Fruit fly (Drosophila melanogaster) whole organism, pupa: ENCODE results near the gene CG13634.

Experiments used
- CG10348 ChIP-seq: fragments of 200-800 bp; sonication (Bioruptor generic); IDR thresholded peaks from 2 replicates; pipeline ENCODE4 v1.3.6; 2022; ENCODE audit warnings: missing biosample characterization, missing genetic modification characterization
- CG12605 ChIP-seq: fragments of 200-800 bp; sonication (Bioruptor generic); IDR thresholded peaks from 2 replicates; pipeline ENCODE4 v1.3.6; 2022; ENCODE audit warnings: missing biosample characterization, missing genetic modification characterization
- CG13204 ChIP-seq: fragments of 200-800 bp; sonication (Bioruptor generic); optimal IDR thresholded peaks from 2 replicates; lab custom pipeline; 2018; ENCODE audit warnings: missing biosample characterization, mild to moderate bottlenecking, missing genetic modification characterization, moderate library complexity
- CG14655 ChIP-seq: fragments of 200-800 bp; sonication (Bioruptor generic); optimal IDR thresholded peaks from 3 replicates; lab custom pipeline; 2017; ENCODE audit warnings: mild to moderate bottlenecking, missing biosample characterization, missing genetic modification reagents, missing genetic modification characterization
- CG15710 ChIP-seq: fragments of 200-800 bp; sonication (Bioruptor generic); optimal IDR thresholded peaks from 2 replicates; lab custom pipeline; 2018; ENCODE audit warnings: missing biosample characterization, mild to moderate bottlenecking, missing genetic modification characterization, moderate library complexity
- CG17806 ChIP-seq: fragments of 200-800 bp; sonication (Bioruptor generic); optimal IDR thresholded peaks from 2 replicates; lab custom pipeline; 2018; ENCODE audit warnings: missing biosample characterization, mild to moderate bottlenecking, missing genetic modification characterization, moderate library complexity
- CG32121 ChIP-seq: fragments of 200-800 bp; sonication (Bioruptor generic); IDR thresholded peaks from 2 replicates; pipeline ENCODE4 v1.3.6; 2022; ENCODE audit warnings: missing biosample characterization, missing genetic modification characterization
- CG34367 ChIP-seq: fragments of 200-800 bp; sonication (Bioruptor generic); optimal IDR thresholded peaks from 2 replicates; lab custom pipeline; 2018; ENCODE audit warnings: missing biosample characterization, mild to moderate bottlenecking, missing genetic modification characterization
- CG4496 ChIP-seq: fragments of 200-800 bp; sonication (Bioruptor generic); IDR thresholded peaks from 3 replicates; pipeline ENCODE4 v1.3.6; 2022; ENCODE audit warnings: missing biosample characterization, missing genetic modification characterization
- CG8159 ChIP-seq: fragments of 200-800 bp; sonication (Bioruptor generic); optimal IDR thresholded peaks from 3 replicates; lab custom pipeline; 2018; ENCODE audit warnings: missing biosample characterization, mild to moderate bottlenecking, missing genetic modification characterization, moderate library complexity
- CG8301 ChIP-seq: fragments of 200-800 bp; sonication (Bioruptor generic); optimal IDR thresholded peaks from 2 replicates; lab custom pipeline; 2018; ENCODE audit warnings: missing biosample characterization, mild to moderate bottlenecking, missing genetic modification characterization
- CG9948 ChIP-seq: fragments of 200-800 bp; sonication (Bioruptor generic); optimal IDR thresholded peaks from 2 replicates; lab custom pipeline; 2018; ENCODE audit warnings: missing biosample characterization, mild to moderate bottlenecking, missing genetic modification characterization, moderate library complexity
- D1 ChIP-seq: fragments of 200-800 bp; sonication (Bioruptor generic); optimal IDR thresholded peaks from 2 replicates; lab custom pipeline; 2018; ENCODE audit warnings: missing biosample characterization, mild to moderate bottlenecking, missing genetic modification characterization, moderate library complexity
- EcR ChIP-seq: fragments of 200-800 bp; sonication (Bioruptor generic); optimal IDR thresholded peaks from 3 replicates; lab custom pipeline; 2019; ENCODE audit warnings: missing biosample characterization, missing genetic modification characterization, mild to moderate bottlenecking, moderate library complexity, missing genetic modification reagents
- Ets98B ChIP-seq: fragments of 200-800 bp; sonication (Bioruptor generic); IDR thresholded peaks from 2 replicates; pipeline ENCODE4 v1.3.6; 2022; ENCODE audit warnings: missing biosample characterization, missing genetic modification characterization
- Pif1A ChIP-seq: fragments of 200-800 bp; sonication (Bioruptor generic); optimal IDR thresholded peaks from 3 replicates; lab custom pipeline; 2016; ENCODE audit warnings: missing biosample characterization, missing genetic modification characterization
- Pif1B ChIP-seq: fragments of 200-800 bp; sonication (Bioruptor generic); optimal IDR thresholded peaks from 3 replicates; lab custom pipeline; 2016; ENCODE audit warnings: missing biosample characterization, missing genetic modification characterization
- Snoo ChIP-seq: fragments of 200-800 bp; sonication (Bioruptor generic); optimal IDR thresholded peaks from 3 replicates; lab custom pipeline; 2017; ENCODE audit warnings: missing biosample characterization, mild to moderate bottlenecking, missing genetic modification characterization, inconsistent platforms
- fd96Ca ChIP-seq: fragments of 200-800 bp; sonication (Bioruptor generic); IDR thresholded peaks from 3 replicates; pipeline ENCODE4 v1.3.6; 2022; ENCODE audit warnings: missing biosample characterization, missing genetic modification characterization
- gl ChIP-seq: fragments of 200-800 bp; sonication (Bioruptor generic); optimal IDR thresholded peaks from 2 replicates; lab custom pipeline; 2018; ENCODE audit warnings: missing biosample characterization, mild to moderate bottlenecking, missing genetic modification characterization
- rn ChIP-seq: fragments of 200-800 bp; sonication (Bioruptor generic); IDR thresholded peaks from 2 replicates; pipeline ENCODE4 v1.3.6; 2022; ENCODE audit warnings: missing biosample characterization, missing genetic modification characterization

The CG13634 gene

DNA sequence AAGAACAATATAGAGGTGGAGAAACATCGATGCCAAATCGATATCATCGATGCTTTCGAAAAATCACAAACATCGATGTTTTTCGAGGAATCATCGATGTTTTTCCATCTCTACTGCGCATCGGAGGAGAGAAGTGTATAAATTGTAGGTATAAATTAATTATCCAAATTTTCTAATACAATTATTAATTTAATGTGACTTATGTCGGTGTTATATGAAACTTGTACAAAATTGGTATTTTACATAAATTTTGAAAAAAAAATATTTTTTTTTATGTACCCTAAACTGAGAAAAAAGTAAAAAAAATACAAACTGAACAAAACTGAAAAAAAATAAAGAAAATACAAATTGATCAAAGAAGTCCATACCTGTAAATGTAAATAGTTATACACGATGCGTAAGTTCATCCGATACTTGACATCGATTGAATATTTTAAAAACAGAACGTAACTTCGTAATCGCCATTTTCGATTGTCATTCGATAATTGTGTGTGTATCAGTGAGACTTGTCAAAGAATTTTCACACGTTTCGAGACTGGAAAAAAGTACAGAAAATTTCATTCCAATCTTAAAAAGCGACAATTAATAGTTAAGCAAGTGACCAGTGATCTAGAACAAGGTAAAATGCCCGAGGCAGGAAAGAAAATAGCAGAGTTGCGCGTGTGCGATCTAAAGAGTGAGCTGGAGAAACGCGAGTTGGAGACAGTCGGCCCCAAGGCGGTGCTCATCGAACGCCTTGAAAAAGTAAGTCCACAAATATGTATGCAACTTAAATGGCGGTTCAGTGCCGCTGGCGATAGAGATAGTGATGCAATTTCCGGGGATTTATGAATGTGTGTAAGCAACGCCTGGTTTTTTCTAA is 27.3 kb upstream of the CG13634 start, which contains the start of the genes CG5808 and Saf-B:
CG5808 (minus strand) TSS at position 15 of the 862 bp plus-strand sequence.
Saf-B (plus strand) TSS at position 472 of the 862 bp plus-strand sequence.
- 0 out of 2 replicates have a peak, but pooled peaks have one; percentile 21 for TF ChIP-seq CG32121 (GFP tag; lab: Robert Waterston, UW)
- no peak for TF ChIP-seq fd96Ca

DNA sequence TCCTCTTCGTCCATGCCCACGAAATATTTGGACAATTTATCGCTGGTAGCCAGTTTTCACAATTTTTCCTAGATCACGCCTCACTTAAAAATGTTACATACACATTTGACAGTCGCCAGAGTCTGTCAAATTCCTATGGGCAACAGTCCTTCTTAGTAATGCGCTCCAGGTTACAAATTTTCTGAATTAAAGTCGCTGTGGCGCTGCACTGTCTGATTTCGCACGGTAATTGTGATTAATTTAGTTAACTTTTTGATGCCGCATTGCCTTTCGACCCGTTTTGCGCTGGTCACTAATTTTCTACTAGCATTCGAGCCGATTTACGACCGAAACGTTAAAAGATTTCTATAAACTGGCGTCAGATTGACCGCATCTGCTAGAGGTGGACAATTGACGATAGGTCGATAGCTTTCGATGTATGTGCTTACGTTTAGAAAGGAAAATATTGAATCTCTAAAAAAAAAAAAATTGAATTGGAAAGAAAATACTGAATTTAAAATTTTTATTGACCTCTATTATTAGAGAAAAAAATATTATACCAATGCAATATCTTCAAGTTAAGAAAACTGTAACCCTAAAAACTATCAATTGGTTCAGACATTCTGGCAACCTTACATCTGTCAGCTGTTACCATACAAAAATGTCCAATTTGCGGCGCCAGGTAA is 23.8 kb upstream of the CG13634 start, which contains the start of the genes lili and CG34150:
lili (minus strand) TSS at position 376 of the 665 bp plus-strand sequence.
CG34150 (plus strand) TSS at position 626 of the 665 bp plus-strand sequence.
- TF ChIP-seq CG17806, result peak; percentile 39
- peak; percentile 22 for TF ChIP-seq EcR (GFP tag; lab: Kevin White, UChicago)
- peak; percentile 79 for TF ChIP-seq CG4496 (GFP tag; lab: Robert Waterston, UW)
- TF ChIP-seq Ets98B (GFP tag; lab: Robert Waterston, UW), result peak; percentile 38; the same call in 1 of the 2 replicates
- TF ChIP-seq fd96Ca, result no peak
- peak; percentile 60 for TF ChIP-seq CG15710
- no peak for TF ChIP-seq rn (GFP tag; lab: Robert Waterston, UW)
- no peak for TF ChIP-seq CG8301
- TF ChIP-seq Snoo (tag; lab: Kevin White, UChicago), result peak; percentile 31
- TF ChIP-seq CG9948 (tag; lab: Kevin White, UChicago), result peak; percentile 38
- peak; percentile 27 for TF ChIP-seq CG12605 (GFP tag; lab: Robert Waterston, UW)
- peak; percentile 28; the same call in 1 of the 2 replicates for TF ChIP-seq CG32121 (GFP tag; lab: Robert Waterston, UW)
- TF ChIP-seq CG10348 (GFP tag; lab: Robert Waterston, UW), result no peak

DNA sequence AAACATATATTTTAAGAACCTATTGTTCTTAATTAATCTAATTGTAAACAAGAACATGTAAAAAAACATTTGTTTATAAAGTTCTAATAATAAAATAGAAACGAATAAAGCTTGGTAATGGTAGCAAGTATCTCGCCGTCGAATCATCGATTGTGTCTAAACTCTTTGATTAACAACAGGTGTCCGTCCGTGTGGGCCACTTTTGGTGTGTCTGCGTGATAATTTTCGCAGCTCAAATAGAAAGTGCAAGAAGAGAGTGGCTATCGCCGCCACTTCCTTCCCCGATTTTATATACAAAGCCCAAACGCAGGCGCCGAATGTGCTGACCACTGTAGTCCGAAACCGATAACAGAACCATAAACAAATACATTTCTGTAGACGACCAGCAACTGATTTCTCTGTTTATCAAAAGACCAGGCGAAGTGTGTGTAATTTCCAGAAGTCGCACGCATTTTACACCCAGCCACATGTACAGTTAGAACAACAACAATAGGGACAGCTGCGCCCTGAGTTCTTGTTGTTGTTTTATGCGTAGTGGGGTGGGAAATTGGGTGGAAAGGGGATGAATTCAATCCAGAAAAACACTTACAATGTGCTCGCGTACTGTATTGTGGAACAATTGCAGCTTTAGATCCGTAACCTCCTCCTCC is 23.2 kb upstream of the CG13634 start:
- no peak for TF ChIP-seq CG8301
- TF ChIP-seq CG12605 (GFP tag; lab: Robert Waterston, UW), result peak; percentile 64

DNA sequence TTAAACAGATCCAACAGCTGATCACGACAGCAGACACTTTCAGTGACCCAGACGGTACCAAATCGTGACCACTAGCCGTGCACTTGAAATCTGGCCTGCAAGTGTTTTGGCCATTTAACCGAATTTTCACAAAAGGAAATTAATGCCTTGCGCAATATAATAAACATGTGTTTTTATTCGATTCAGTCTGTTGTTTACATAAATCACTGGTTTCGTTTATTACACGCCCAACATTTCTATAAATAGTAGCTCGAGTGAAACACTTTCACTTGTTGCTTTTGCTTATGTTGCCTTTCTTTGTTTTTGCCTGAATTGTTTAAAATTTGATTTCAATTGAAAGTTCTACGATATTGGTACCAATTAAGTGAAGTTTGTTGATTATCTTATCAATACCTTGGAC is 22.5 kb upstream of the CG13634 start:
- TF ChIP-seq CG10348 (GFP tag; lab: Robert Waterston, UW), result no peak
- TF ChIP-seq CG8159 (tag; lab: Kevin White, UChicago), result no peak
- no peak for TF ChIP-seq CG4496 (GFP tag; lab: Robert Waterston, UW)
- TF ChIP-seq rn (GFP tag; lab: Robert Waterston, UW), result no peak
- TF ChIP-seq Snoo (tag; lab: Kevin White, UChicago), result no peak
- no peak for TF ChIP-seq CG8301
- TF ChIP-seq Ets98B (GFP tag; lab: Robert Waterston, UW), result no peak
- no peak for TF ChIP-seq Pif1B (GFP tag; lab: Kevin White, UChicago)
- no peak for TF ChIP-seq CG32121 (GFP tag; lab: Robert Waterston, UW)
- TF ChIP-seq CG14655 (GFP tag; lab: Kevin White, UChicago), result no peak
- no peak for TF ChIP-seq EcR (GFP tag; lab: Kevin White, UChicago)
- no peak for TF ChIP-seq CG13204
- TF ChIP-seq Pif1A (GFP tag; lab: Kevin White, UChicago), result no peak
- TF ChIP-seq CG12605 (GFP tag; lab: Robert Waterston, UW), result no peak
- TF ChIP-seq gl, result no peak
- no peak for TF ChIP-seq CG9948 (tag; lab: Kevin White, UChicago)
- TF ChIP-seq CG15710, result no peak
- no peak for TF ChIP-seq fd96Ca
- TF ChIP-seq CG17806, result no peak
- TF ChIP-seq, all 21 proteins: peak for 0

DNA sequence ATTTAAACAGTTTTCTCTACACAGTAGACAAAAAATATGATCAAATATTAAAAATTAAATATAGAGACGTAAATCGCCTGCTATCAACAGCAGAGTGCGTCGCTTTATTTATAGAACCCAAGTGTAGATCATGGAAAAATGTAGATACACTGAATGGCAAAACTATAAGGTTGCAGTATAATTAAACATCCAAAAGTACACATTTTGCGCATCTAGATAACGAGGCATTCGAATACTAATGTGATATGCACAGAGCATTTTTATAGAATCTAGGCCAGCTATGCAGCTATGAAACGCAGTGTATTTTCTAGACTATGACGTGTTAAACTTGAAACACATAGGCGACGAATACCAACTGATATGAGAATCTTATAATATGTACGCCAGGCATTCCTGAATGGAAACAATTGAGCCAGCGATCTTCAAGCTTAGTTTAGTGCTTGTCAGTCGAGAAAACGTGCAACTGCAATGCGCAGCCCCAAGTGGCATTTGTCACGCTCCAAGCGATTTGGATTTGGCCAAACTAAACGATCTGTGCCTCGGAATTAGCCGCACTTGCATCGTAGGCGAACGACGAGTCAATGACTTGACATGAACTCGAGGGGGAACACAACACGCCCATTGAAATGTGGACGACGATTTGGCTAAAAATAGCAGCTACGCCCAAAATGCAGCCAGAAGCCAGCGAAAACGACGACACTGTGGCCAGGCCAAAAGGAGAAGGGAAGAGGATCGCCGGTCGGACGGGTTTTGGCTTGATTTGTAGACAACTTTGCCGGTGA is 21.1 kb upstream of the CG13634 start:
- TF ChIP-seq CG17806 (peak; percentile 92), CG14655 (GFP tag; lab: Kevin White, UChicago) (peak; percentile 96), CG9948 (tag; lab: Kevin White, UChicago) (peak; percentile 88), CG4496 (GFP tag; lab: Robert Waterston, UW) (peak; percentile 98), Pif1A (GFP tag; lab: Kevin White, UChicago) (peak; percentile 93), Ets98B (GFP tag; lab: Robert Waterston, UW) (peak; percentile 97), CG10348 (GFP tag; lab: Robert Waterston, UW) (peak; percentile 85), CG12605 (GFP tag; lab: Robert Waterston, UW) (peak; percentile 94), CG15710 (peak; percentile 90), CG32121 (GFP tag; lab: Robert Waterston, UW) (peak; percentile 93), fd96Ca (peak; percentile 98), Pif1B (GFP tag; lab: Kevin White, UChicago) (peak; percentile 93), CG8301 (peak; percentile 95), Snoo (tag; lab: Kevin White, UChicago) (peak; percentile 69), CG13204 (no peak), gl (peak; percentile 85), EcR (GFP tag; lab: Kevin White, UChicago) (peak; percentile 95), D1 (tag; lab: Kevin White, UChicago) (no peak), CG8159 (tag; lab: Kevin White, UChicago) (peak; percentile 88), rn (GFP tag; lab: Robert Waterston, UW) (peak; percentile 89), CG34367 (tag; lab: Kevin White, UChicago) (peak; percentile 92)
